Fruit fly (Drosophila melanogaster): ENCODE data around the gene Cpr65Aw.

- TF ChIP-seq Abd-B (GFP tag; optimal IDR thresholded peaks at IDR 0.05) (no peak), lola (GFP tag; optimal IDR thresholded peaks at IDR 0.05) (no peak), pan (optimal IDR thresholded peaks at IDR 0.05) (no peak), usp (GFP tag; optimal IDR thresholded peaks at IDR 0.05) (no peak), Dfd (GFP tag; optimal IDR thresholded peaks at IDR 0.05) (no peak), h (GFP tag; optimal IDR thresholded peaks at IDR 0.05) (no peak), fru (GFP tag; optimal IDR thresholded peaks at IDR 0.05) (no peak), Hr78 (GFP tag; optimal IDR thresholded peaks at IDR 0.05) (no peak), psq (GFP tag; optimal IDR thresholded peaks at IDR 0.05) (no peak), GATAd (GFP tag; optimal IDR thresholded peaks at IDR 0.05) (no peak), Hnf4 (GFP tag; optimal IDR thresholded peaks at IDR 0.05) (no peak), Myc (optimal IDR thresholded peaks at IDR 0.05) (no peak), Dif (GFP tag; optimal IDR thresholded peaks at IDR 0.05; ENCODE audit: partially characterized antibody) (no peak), Hr83 (GFP tag; optimal IDR thresholded peaks at IDR 0.05; ENCODE audit: poor library complexity, severe bottlenecking) (no peak)
Observed at dm6 chr3L:6161997-6162396, 19.8 kb upstream of the Cpr65Aw start.
